Worm (Caenorhabditis elegans) whole organism, L3 larva: ENCODE measurements around the gene F30H5.5.

Experiments
- ZK546.5 ChIP-seq: sonication (generic microtip); optimal IDR thresholded peaks from 2 replicates; lab custom pipeline; 2017; ENCODE audit warnings: missing biosample characterization, missing genetic modification characterization
- ama-1 ChIP-seq: fragments of 150-350 bp; optimal IDR thresholded peaks from 2 replicates; lab custom pipeline; 2018
- ceh-82 ChIP-seq: fragments of 150-350 bp; optimal IDR thresholded peaks from 2 replicates; lab custom pipeline; 2014; ENCODE audit warnings: missing biosample characterization, missing genetic modification characterization
- elt-1 ChIP-seq: fragments of 150-350 bp; optimal IDR thresholded peaks from 2 replicates; lab custom pipeline; 2014; ENCODE audit warnings: missing biosample characterization, missing genetic modification characterization
- elt-2 ChIP-seq: sonication (generic microtip); optimal IDR thresholded peaks from 2 replicates; lab custom pipeline; 2016; ENCODE audit warnings: missing genetic modification reagents, mild to moderate bottlenecking, missing genetic modification characterization, missing compliant biosample characterization
- fkh-10 ChIP-seq: sonication (generic microtip); optimal IDR thresholded peaks from 2 replicates; lab custom pipeline; 2017; ENCODE audit warnings: missing biosample characterization, missing genetic modification reagents, missing genetic modification characterization
- nhr-11 ChIP-seq: fragments of 150-350 bp; optimal IDR thresholded peaks from 2 replicates; lab custom pipeline; 2014; ENCODE audit warnings: missing biosample characterization, missing genetic modification characterization
- nhr-237 ChIP-seq: fragments of 150-350 bp; optimal IDR thresholded peaks from 2 replicates; lab custom pipeline; 2014; ENCODE audit warnings: missing biosample characterization, missing genetic modification characterization
- pha-4 ChIP-seq: fragments of 150-350 bp; optimal IDR thresholded peaks from 2 replicates; lab custom pipeline; 2014; ENCODE audit warnings: missing biosample characterization, missing genetic modification reagents, missing genetic modification characterization
- skn-1 ChIP-seq: fragments of 150-350 bp; optimal IDR thresholded peaks from 2 replicates; lab custom pipeline; 2014; ENCODE audit warnings: missing biosample characterization, missing genetic modification characterization

DNA sequence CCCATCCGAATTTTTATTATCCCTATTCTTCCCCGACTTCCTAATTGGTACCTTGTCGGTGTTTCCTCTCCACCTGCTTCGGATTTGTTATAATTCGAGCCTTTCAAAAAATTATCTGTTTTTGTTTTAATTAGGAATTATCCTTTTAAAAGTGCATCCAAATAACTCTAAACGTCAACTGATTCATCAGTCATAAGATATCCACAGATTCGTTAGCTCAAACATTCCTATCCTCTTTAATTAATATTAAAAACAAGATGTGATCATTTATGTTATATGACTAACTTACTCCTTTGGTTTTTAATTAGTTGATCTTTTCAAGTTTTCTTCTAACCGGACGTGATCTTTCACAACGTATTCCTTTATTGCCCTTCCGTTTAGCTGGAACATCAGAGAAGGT is 41.7 kb upstream of the F30H5.5 start:
- TF ChIP-seq elt-1 (tag; lab: Kevin White, UChicago): no peak
- no peak for TF ChIP-seq fkh-10
- TF ChIP-seq elt-2: no peak
- TF ChIP-seq nhr-11 (tag; lab: Kevin White, UChicago): no peak
- TF ChIP-seq ZK546.5 (tag; lab: Kevin White, UChicago): no peak
- TF ChIP-seq pha-4 (tag; lab: Kevin White, UChicago): no peak
- no peak for TF ChIP-seq ama-1
- TF ChIP-seq nhr-237 (tag; lab: Kevin White, UChicago): no peak
- no peak for TF ChIP-seq ceh-82 (tag; lab: Kevin White, UChicago)
- TF ChIP-seq skn-1 (tag; lab: Kevin White, UChicago): no peak
